Fruit fly (Drosophila melanogaster) whole organism, embryonic: ENCODE results near the gene CBP.

Experiments
- Antp ChIP-seq: fragments of 200-800 bp; sonication (Bioruptor generic); optimal IDR thresholded peaks from 3 replicates; lab custom pipeline; 2016; ENCODE audit warnings: missing biosample characterization, missing genetic modification characterization
- Atf3 ChIP-seq: fragments of 200-800 bp; sonication (Bioruptor generic); optimal IDR thresholded peaks from 3 replicates; lab custom pipeline; 2016; ENCODE audit warnings: missing biosample characterization, missing genetic modification characterization
- Bdp1 ChIP-seq: fragments of 200-800 bp; sonication (Bioruptor generic); optimal IDR thresholded peaks from 3 replicates; lab custom pipeline; 2016; ENCODE audit warnings: missing biosample characterization, missing genetic modification characterization
- CG10267 ChIP-seq: fragments of 200-800 bp; sonication (Bioruptor generic); optimal IDR thresholded peaks from 2 replicates; lab custom pipeline; 2018; ENCODE audit warnings: missing biosample characterization, mild to moderate bottlenecking, missing genetic modification characterization, moderate library complexity
- CG11247 ChIP-seq: fragments of 200-800 bp; sonication (Bioruptor generic); IDR thresholded peaks from 2 replicates; pipeline ENCODE4 v1.3.6; 2022; ENCODE audit warnings: missing biosample characterization, missing genetic modification characterization
- CG12155 ChIP-seq: fragments of 200-800 bp; sonication (Bioruptor generic); optimal IDR thresholded peaks from 3 replicates; lab custom pipeline; 2016; ENCODE audit warnings: missing biosample characterization, missing genetic modification characterization
- CG12769 ChIP-seq: fragments of 200-800 bp; sonication (Bioruptor generic); optimal IDR thresholded peaks from 2 replicates; lab custom pipeline; 2019; ENCODE audit warnings: missing biosample characterization, mild to moderate bottlenecking, missing genetic modification characterization, moderate library complexity
- CG13287 ChIP-seq: fragments of 200-800 bp; sonication (Bioruptor generic); IDR thresholded peaks from 2 replicates; pipeline ENCODE4 v1.3.6; 2022; ENCODE audit warnings: missing biosample characterization, missing genetic modification characterization; ENCODE audit not compliant: partially characterized antibody
- CG14667 ChIP-seq: fragments of 200-800 bp; sonication (Bioruptor generic); IDR thresholded peaks from 2 replicates; pipeline ENCODE4 v1.3.6; 2022; ENCODE audit warnings: missing biosample characterization, missing genetic modification characterization
- CG1647 ChIP-seq: fragments of 200-800 bp; sonication (Bioruptor generic); optimal IDR thresholded peaks from 3 replicates; lab custom pipeline; 2016; ENCODE audit warnings: missing biosample characterization, missing genetic modification characterization
- CG17328 ChIP-seq: fragments of 200-800 bp; sonication (Bioruptor generic); IDR thresholded peaks from 2 replicates; pipeline ENCODE4 v1.3.6; 2022; ENCODE audit warnings: missing biosample characterization, missing genetic modification characterization
- CG17829 ChIP-seq: fragments of 200-800 bp; optimal IDR thresholded peaks from 2 replicates; lab custom pipeline; 2019; ENCODE audit warnings: missing biosample characterization, mild to moderate bottlenecking, missing genetic modification characterization, moderate library complexity
- CG18011 ChIP-seq: fragments of 200-800 bp; sonication (Bioruptor generic); optimal IDR thresholded peaks from 2 replicates; lab custom pipeline; 2017; ENCODE audit warnings: missing biosample characterization, missing genetic modification characterization, mild to moderate bottlenecking, moderate library complexity, missing genotype
- CG18476 ChIP-seq: fragments of 200-800 bp; sonication (Bioruptor generic); optimal IDR thresholded peaks from 2 replicates; lab custom pipeline; 2016; ENCODE audit warnings: missing biosample characterization, mild to moderate bottlenecking, missing genetic modification characterization
- CG34224 ChIP-seq: fragments of 200-800 bp; sonication (Bioruptor generic); IDR thresholded peaks from 3 replicates; pipeline ENCODE4 v1.3.6; 2022; ENCODE audit warnings: missing biosample characterization, missing genetic modification characterization; ENCODE audit not compliant: partially characterized antibody
- CG4854 ChIP-seq: fragments of 200-800 bp; sonication (Bioruptor generic); optimal IDR thresholded peaks from 2 replicates; lab custom pipeline; 2016; ENCODE audit warnings: missing biosample characterization, missing genetic modification characterization, inconsistent platforms
- CG8089 ChIP-seq: fragments of 200-800 bp; sonication (Bioruptor generic); optimal IDR thresholded peaks from 3 replicates; lab custom pipeline; 2016; ENCODE audit warnings: missing biosample characterization, missing genetic modification characterization
- CG8765 ChIP-seq: fragments of 200-800 bp; sonication (Bioruptor generic); IDR thresholded peaks from 2 replicates; pipeline ENCODE4 v1.3.6; 2022; ENCODE audit warnings: missing biosample characterization, missing genetic modification characterization
- CG9727 ChIP-seq: fragments of 200-800 bp; sonication (Bioruptor generic); optimal IDR thresholded peaks from 3 replicates; lab custom pipeline; 2017; ENCODE audit warnings: missing biosample characterization, mild to moderate bottlenecking, missing genetic modification characterization
- CG9797 ChIP-seq: fragments of 200-800 bp; sonication (Bioruptor generic); optimal IDR thresholded peaks from 3 replicates; lab custom pipeline; 2018; ENCODE audit warnings: missing biosample characterization, mild to moderate bottlenecking, missing genetic modification characterization
- CG9876 ChIP-seq: fragments of 200-800 bp; sonication (Bioruptor generic); optimal IDR thresholded peaks from 2 replicates; lab custom pipeline; 2016; ENCODE audit warnings: missing biosample characterization, missing genetic modification characterization
- H15 ChIP-seq: fragments of 200-800 bp; sonication (Bioruptor generic); IDR thresholded peaks from 3 replicates; pipeline ENCODE4 v1.3.6; 2022; ENCODE audit warnings: missing biosample characterization, missing genetic modification characterization
- H2.0 ChIP-seq: fragments of 200-800 bp; sonication (Bioruptor generic); IDR thresholded peaks from 2 replicates; pipeline ENCODE4 v1.3.6; 2022; ENCODE audit warnings: missing biosample characterization, missing genetic modification characterization
- Hmx ChIP-seq: fragments of 200-800 bp; sonication (Bioruptor generic); optimal IDR thresholded peaks from 2 replicates; lab custom pipeline; 2016; ENCODE audit warnings: missing biosample characterization, missing genetic modification characterization
- Lhr ChIP-seq: fragments of 200-800 bp; sonication (Bioruptor generic); optimal IDR thresholded peaks from 3 replicates; lab custom pipeline; 2017; ENCODE audit warnings: mild to moderate bottlenecking, missing biosample characterization, missing genetic modification reagents, missing genetic modification characterization
- Mrtf ChIP-seq: fragments of 200-800 bp; sonication (Bioruptor generic); IDR thresholded peaks from 3 replicates; pipeline ENCODE4 v1.3.6; 2022; ENCODE audit warnings: missing biosample characterization, missing genetic modification characterization
- Oli ChIP-seq: fragments of 200-800 bp; sonication (Bioruptor generic); optimal IDR thresholded peaks from 2 replicates; lab custom pipeline; 2018; ENCODE audit warnings: missing biosample characterization, mild to moderate bottlenecking, missing genetic modification characterization, moderate library complexity
- Side ChIP-seq: fragments of 200-800 bp; sonication (Bioruptor generic); optimal IDR thresholded peaks from 2 replicates; lab custom pipeline; 2016; ENCODE audit warnings: missing biosample characterization, missing genetic modification characterization
- Spps ChIP-seq: fragments of 200-800 bp; sonication (Bioruptor generic); optimal IDR thresholded peaks from 2 replicates; lab custom pipeline; 2018; ENCODE audit warnings: missing biosample characterization, mild to moderate bottlenecking, missing genetic modification characterization
- Sry-δ ChIP-seq: fragments of 200-800 bp; sonication (Bioruptor generic); optimal IDR thresholded peaks from 2 replicates; lab custom pipeline; 2016; ENCODE audit warnings: missing biosample characterization, missing genetic modification characterization
- Trl ChIP-seq, 3 experiments: fragments of >200 bp in 2 of 3; fragments of 200-800 bp in 1 of 3; sonication (Bioruptor generic) in 1 of 3; optimal IDR thresholded peaks; 2 replicates in 1 of 3; 3 replicates in 2 of 3; lab custom pipeline; 2016 to 2017; ENCODE audit warnings: missing biosample characterization in 1 of 3, missing genetic modification characterization in 1 of 3
- Xrp1 ChIP-seq: fragments of 200-800 bp; sonication (Bioruptor generic); IDR thresholded peaks from 2 replicates; pipeline ENCODE4 v1.3.6; 2022; ENCODE audit warnings: missing biosample characterization, missing genetic modification characterization
- btn ChIP-seq: fragments of 200-800 bp; sonication (Bioruptor generic); optimal IDR thresholded peaks from 2 replicates; lab custom pipeline; 2016; ENCODE audit warnings: missing biosample characterization, missing genetic modification characterization
- crc ChIP-seq: fragments of 200-800 bp; sonication (Bioruptor generic); optimal IDR thresholded peaks from 2 replicates; lab custom pipeline; 2016; ENCODE audit warnings: missing biosample characterization, missing genetic modification characterization
- dmrt99B ChIP-seq: fragments of 200-800 bp; sonication (Bioruptor generic); optimal IDR thresholded peaks from 2 replicates; lab custom pipeline; 2018; ENCODE audit warnings: missing biosample characterization, mild to moderate bottlenecking, missing genetic modification characterization, moderate library complexity
- ftz-f1 ChIP-seq: fragments of 200-800 bp; sonication (Bioruptor generic); optimal IDR thresholded peaks from 2 replicates; lab custom pipeline; 2016; ENCODE audit warnings: missing biosample characterization, missing genetic modification characterization
- gce ChIP-seq: fragments of 200-800 bp; sonication (Bioruptor generic); IDR thresholded peaks from 3 replicates; pipeline ENCODE4 v1.3.6; 2022; ENCODE audit warnings: missing biosample characterization, missing genetic modification characterization
- gt ChIP-seq: fragments of 200-800 bp; sonication (Bioruptor generic); IDR thresholded peaks from 2 replicates; pipeline ENCODE4 v1.3.6; 2022; ENCODE audit warnings: missing biosample characterization, missing genetic modification characterization
- ind ChIP-seq: fragments of 200-800 bp; sonication (Bioruptor generic); optimal IDR thresholded peaks from 3 replicates; lab custom pipeline; 2016; ENCODE audit warnings: missing biosample characterization, missing genetic modification characterization
- jigr1 ChIP-seq: fragments of 200-800 bp; sonication (Bioruptor generic); IDR thresholded peaks from 3 replicates; pipeline ENCODE4 v1.3.6; 2022; ENCODE audit warnings: missing biosample characterization, missing genetic modification characterization
- lmd ChIP-seq: fragments of 200-800 bp; sonication (Bioruptor generic); IDR thresholded peaks from 2 replicates; pipeline ENCODE4 v1.3.6; 2022; ENCODE audit warnings: missing biosample characterization, missing genetic modification characterization
- mirr ChIP-seq: fragments of 200-800 bp; sonication (Bioruptor generic); optimal IDR thresholded peaks from 3 replicates; lab custom pipeline; 2018; ENCODE audit warnings: missing biosample characterization, mild to moderate bottlenecking, missing genetic modification characterization
- org-1 ChIP-seq: fragments of 200-800 bp; sonication (Bioruptor generic); optimal IDR thresholded peaks from 2 replicates; lab custom pipeline; 2017; ENCODE audit warnings: missing biosample characterization, missing genetic modification characterization
- salm ChIP-seq: fragments of 200-800 bp; sonication (Bioruptor generic); optimal IDR thresholded peaks from 2 replicates; lab custom pipeline; 2018; ENCODE audit warnings: missing biosample characterization, mild to moderate bottlenecking, missing genetic modification characterization
- sd ChIP-seq: fragments of 200-800 bp; sonication (Bioruptor generic); optimal IDR thresholded peaks from 3 replicates; lab custom pipeline; 2018; ENCODE audit warnings: missing biosample characterization, mild to moderate bottlenecking, missing genetic modification characterization, moderate library complexity
- sim ChIP-seq: fragments of 200-800 bp; sonication (Bioruptor generic); IDR thresholded peaks from 2 replicates; pipeline ENCODE4 v1.3.6; 2022; ENCODE audit warnings: missing biosample characterization, missing genetic modification characterization
- sisA ChIP-seq: fragments of 200-800 bp; sonication (Bioruptor generic); IDR thresholded peaks from 2 replicates; pipeline ENCODE4 v1.3.6; 2022; ENCODE audit warnings: missing biosample characterization, missing genetic modification characterization
- sug ChIP-seq: fragments of 200-800 bp; optimal IDR thresholded peaks from 2 replicates; lab custom pipeline; 2019; ENCODE audit warnings: missing biosample characterization, mild to moderate bottlenecking, missing genetic modification characterization, moderate library complexity
- unc-4 ChIP-seq: fragments of 200-800 bp; sonication (Bioruptor generic); IDR thresholded peaks from 2 replicates; pipeline ENCODE4 v1.3.6; 2022; ENCODE audit warnings: missing biosample characterization, missing genetic modification characterization; ENCODE audit not compliant: partially characterized antibody
- zen ChIP-seq: fragments of 200-800 bp; sonication (Bioruptor generic); optimal IDR thresholded peaks from 3 replicates; lab custom pipeline; 2018; ENCODE audit warnings: missing biosample characterization, mild to moderate bottlenecking, missing genetic modification characterization, moderate library complexity

The CBP gene

dm6 chrX:7291850-7292499 is 45.2 kb upstream of the CBP start (continued):
- peak; percentile 61 for TF ChIP-seq CG4854 (GFP tag; lab: Kevin White, UChicago)
- TF ChIP-seq CG13287 (GFP tag; lab: Robert Waterston, UW): no peak
- peak; percentile 93 for TF ChIP-seq Xrp1 (GFP tag; lab: Robert Waterston, UW)
- TF ChIP-seq CG9797 (GFP tag; lab: Kevin White, UChicago): no peak
- no peak for TF ChIP-seq Trl (optimal IDR thresholded peaks at IDR 0.05; lab: Kevin White, UChicago)
- peak; percentile 41 for TF ChIP-seq Trl (GFP tag; optimal IDR thresholded peaks at IDR 0.05; lab: Kevin White, UChicago)
- TF ChIP-seq CG11247 (GFP tag; lab: Robert Waterston, UW): no peak
- TF ChIP-seq ftz-f1 (GFP tag; lab: Kevin White, UChicago): no peak
- TF ChIP-seq gt: peak; percentile 64
- peak; percentile 85 for TF ChIP-seq CG10267
- peak; percentile 40 for TF ChIP-seq Atf3 (GFP tag; lab: Kevin White, UChicago)
- TF ChIP-seq H2.0 (GFP tag; lab: Robert Waterston, UW): peak; percentile 43; the same call in 1 of the 2 replicates
- no peak for TF ChIP-seq CG18011 (GFP tag; lab: Kevin White, UChicago)
- TF ChIP-seq lmd (GFP tag; lab: Robert Waterston, UW): peak; percentile 63
- peak; percentile 14 for TF ChIP-seq CG9876 (GFP tag; lab: Kevin White, UChicago)
- TF ChIP-seq salm (tag; lab: Kevin White, UChicago): peak; percentile 69
- peak; percentile 85 for TF ChIP-seq CG17328 (GFP tag; lab: Robert Waterston, UW)
- peak; percentile 80 for TF ChIP-seq dmrt99B (tag; lab: Kevin White, UChicago)
- TF ChIP-seq Oli: peak; percentile 80
- TF ChIP-seq sd (tag; lab: Kevin White, UChicago): peak; percentile 7
- peak; percentile 86 for TF ChIP-seq CG17829
- peak; percentile 75 for TF ChIP-seq Lhr (GFP tag; lab: Kevin White, UChicago)
- peak; percentile 72; the same call in 1 of the 2 replicates for TF ChIP-seq CG8765
- TF ChIP-seq sug (tag; lab: Kevin White, UChicago): no peak
- peak; percentile 53 for TF ChIP-seq CG8089 (GFP tag; lab: Kevin White, UChicago)
- peak; percentile 56 for TF ChIP-seq CG12155 (GFP tag; lab: Kevin White, UChicago)
- peak; percentile 15 for TF ChIP-seq Antp (GFP tag; lab: Kevin White, UChicago)
- peak; percentile 26 for TF ChIP-seq Side
- TF ChIP-seq Spps (tag; lab: Kevin White, UChicago): peak; percentile 80
- peak; percentile 86 for TF ChIP-seq zen (tag; lab: Kevin White, UChicago)
- TF ChIP-seq unc-4 (GFP tag; lab: Robert Waterston, UW): no peak
- TF ChIP-seq CG12769 (tag; lab: Kevin White, UChicago): no peak
- peak; percentile 94 for TF ChIP-seq CG9727
- TF ChIP-seq btn (GFP tag; lab: Kevin White, UChicago): no peak
- no peak for TF ChIP-seq CG34224 (GFP tag; lab: Robert Waterston, UW)
- peak; percentile 41 for TF ChIP-seq Bdp1 (GFP tag; lab: Kevin White, UChicago)
- TF ChIP-seq H15: no peak; the same call in 2 of the 3 replicates
- peak; percentile 69 for TF ChIP-seq sisA
- TF ChIP-seq Mrtf (GFP tag; lab: Robert Waterston, UW): peak; percentile 48; the same call in 1 of the 3 replicates
- TF ChIP-seq CG18476: peak; percentile 55
- TF ChIP-seq gce: 0 out of 3 replicates have a peak, but pooled peaks have one; percentile 45
- 0 out of 3 replicates have a peak, but pooled peaks have one; percentile 39 for TF ChIP-seq jigr1 (GFP tag; lab: Robert Waterston, UW)
- no peak for TF ChIP-seq Sry-δ (GFP tag; lab: Kevin White, UChicago)
- TF ChIP-seq CG14667: peak; percentile 53
- TF ChIP-seq Hmx (GFP tag; lab: Kevin White, UChicago): no peak
- peak; percentile 66; the same call in 1 of the 2 replicates for TF ChIP-seq sim
- TF ChIP-seq org-1 (GFP tag; lab: Kevin White, UChicago): peak; percentile 58
- TF ChIP-seq CG1647 (GFP tag; lab: Kevin White, UChicago): peak; percentile 19
- TF ChIP-seq mirr: no peak
- no peak for TF ChIP-seq crc
- TF ChIP-seq ind (GFP tag; lab: Kevin White, UChicago): peak; percentile 66
